Fruit fly (Drosophila melanogaster) whole organism, embryonic: ENCODE data around the gene CG13694.

ENCODE experiments used
- Ada2b ChIP-seq: fragments of 200-800 bp; sonication (Bioruptor generic); IDR thresholded peaks from 2 replicates; pipeline ENCODE4 v1.3.6; 2022; ENCODE audit warnings: missing biosample characterization, missing genetic modification characterization
- CG10959 ChIP-seq: fragments of 200-800 bp; sonication (Bioruptor generic); IDR thresholded peaks from 2 replicates; pipeline ENCODE4 v1.3.6; 2022; ENCODE audit warnings: missing biosample characterization, missing genetic modification characterization
- CG11695 ChIP-seq: fragments of 200-800 bp; sonication (Bioruptor generic); IDR thresholded peaks from 3 replicates; pipeline ENCODE4 v1.3.6; 2022; ENCODE audit warnings: missing biosample characterization, missing genetic modification characterization
- CG11723 ChIP-seq: fragments of 200-800 bp; sonication (Bioruptor generic); optimal IDR thresholded peaks from 2 replicates; lab custom pipeline; 2017; ENCODE audit warnings: missing biosample characterization, mild to moderate bottlenecking, missing genetic modification characterization
- CG13624 ChIP-seq: fragments of 200-800 bp; sonication (Bioruptor generic); optimal IDR thresholded peaks from 2 replicates; lab custom pipeline; 2016; ENCODE audit warnings: missing biosample characterization, missing genetic modification characterization
- CG16779 ChIP-seq: fragments of 200-800 bp; sonication (Bioruptor generic); IDR thresholded peaks from 2 replicates; pipeline ENCODE4 v1.3.6; 2022; ENCODE audit warnings: missing biosample characterization, missing genetic modification characterization
- CG17612 ChIP-seq: fragments of 200-800 bp; sonication (Bioruptor generic); IDR thresholded peaks from 2 replicates; pipeline ENCODE4 v1.3.6; 2022; ENCODE audit warnings: missing biosample characterization, missing genetic modification characterization
- CG18599 ChIP-seq: fragments of 200-800 bp; sonication (Bioruptor generic); optimal IDR thresholded peaks from 3 replicates; lab custom pipeline; 2017; ENCODE audit warnings: missing biosample characterization, missing genetic modification characterization, mild to moderate bottlenecking, moderate library complexity, missing genetic modification reagents
- CG2889 ChIP-seq: fragments of 200-800 bp; sonication (Bioruptor generic); IDR thresholded peaks from 3 replicates; pipeline ENCODE4 v1.3.6; 2022; ENCODE audit warnings: missing biosample characterization, missing genetic modification characterization
- CG30020 ChIP-seq: fragments of 200-800 bp; optimal IDR thresholded peaks from 2 replicates; lab custom pipeline; 2019; ENCODE audit warnings: missing biosample characterization, mild to moderate bottlenecking, missing genetic modification characterization, moderate library complexity
- CG30431 ChIP-seq: fragments of 200-800 bp; sonication (Bioruptor generic); optimal IDR thresholded peaks from 2 replicates; lab custom pipeline; 2017; ENCODE audit warnings: missing biosample characterization, missing genetic modification characterization
- CG32532 ChIP-seq: fragments of 200-800 bp; sonication (Bioruptor generic); IDR thresholded peaks from 2 replicates; pipeline ENCODE4 v1.3.6; 2022; ENCODE audit warnings: missing biosample characterization, missing genetic modification characterization
- CG3847 ChIP-seq: fragments of 200-800 bp; sonication (Bioruptor generic); IDR thresholded peaks from 2 replicates; pipeline ENCODE4 v1.3.6; 2022; ENCODE audit warnings: missing biosample characterization, missing genetic modification characterization
- CG4424 ChIP-seq: fragments of 200-800 bp; sonication (Bioruptor generic); optimal IDR thresholded peaks from 3 replicates; lab custom pipeline; 2016; ENCODE audit warnings: missing biosample characterization, missing genetic modification characterization
- CG5180 ChIP-seq: fragments of 200-800 bp; sonication (Bioruptor generic); optimal IDR thresholded peaks from 3 replicates; lab custom pipeline; 2017; ENCODE audit warnings: missing biosample characterization, missing genetic modification characterization, mild to moderate bottlenecking, moderate library complexity, missing genetic modification reagents
- CG6254 ChIP-seq: fragments of 200-800 bp; sonication (Bioruptor generic); optimal IDR thresholded peaks from 3 replicates; lab custom pipeline; 2017; ENCODE audit warnings: mild to moderate bottlenecking, missing biosample characterization, missing genetic modification reagents, missing genetic modification characterization
- CG6813 ChIP-seq: fragments of 200-800 bp; sonication (Bioruptor generic); optimal IDR thresholded peaks from 2 replicates; lab custom pipeline; 2017; ENCODE audit warnings: missing biosample characterization, missing genetic modification characterization, mild to moderate bottlenecking, moderate library complexity, missing genetic modification reagents
- CG7745 ChIP-seq: fragments of 200-800 bp; sonication (Bioruptor generic); optimal IDR thresholded peaks from 2 replicates; lab custom pipeline; 2018; ENCODE audit warnings: missing biosample characterization, mild to moderate bottlenecking, missing genetic modification characterization, moderate library complexity
- CG7928 ChIP-seq: fragments of 200-800 bp; sonication (Bioruptor generic); optimal IDR thresholded peaks from 2 replicates; lab custom pipeline; 2017; ENCODE audit warnings: missing biosample characterization, mild to moderate bottlenecking, missing genetic modification characterization
- CG8281 ChIP-seq: fragments of 200-800 bp; sonication (Bioruptor generic); optimal IDR thresholded peaks from 2 replicates; lab custom pipeline; 2018; ENCODE audit warnings: missing biosample characterization, mild to moderate bottlenecking, missing genetic modification characterization, moderate library complexity
- Dek ChIP-seq: fragments of 200-800 bp; sonication (Bioruptor generic); optimal IDR thresholded peaks from 3 replicates; lab custom pipeline; 2019; ENCODE audit warnings: missing biosample characterization, mild to moderate bottlenecking, missing genetic modification characterization, moderate library complexity
- Drgx ChIP-seq: fragments of 200-800 bp; sonication (Bioruptor generic); IDR thresholded peaks from 2 replicates; pipeline ENCODE4 v1.3.6; 2022; ENCODE audit warnings: missing biosample characterization, missing genetic modification characterization
- ERR ChIP-seq: fragments of 200-800 bp; sonication (Bioruptor generic); optimal IDR thresholded peaks from 2 replicates; lab custom pipeline; 2016; ENCODE audit warnings: missing biosample characterization, missing genetic modification characterization
- Hmx ChIP-seq: fragments of 200-800 bp; sonication (Bioruptor generic); optimal IDR thresholded peaks from 2 replicates; lab custom pipeline; 2016; ENCODE audit warnings: missing biosample characterization, missing genetic modification characterization
- MBD-R2 ChIP-seq: fragments of 200-800 bp; sonication (Bioruptor generic); IDR thresholded peaks from 2 replicates; pipeline ENCODE4 v1.3.6; 2022; ENCODE audit warnings: missing biosample characterization, missing genetic modification characterization
- Nf-YB ChIP-seq: fragments of 200-800 bp; sonication (Bioruptor generic); optimal IDR thresholded peaks from 3 replicates; lab custom pipeline; 2019; ENCODE audit warnings: missing biosample characterization, mild to moderate bottlenecking, missing genetic modification characterization, moderate library complexity
- Pdp1 ChIP-seq, 2 experiments: fragments of 200-800 bp; sonication (Bioruptor generic); optimal IDR thresholded peaks; 3 replicates each; lab custom pipeline; 2016; ENCODE audit warnings: missing biosample characterization in 2 of 2, missing genetic modification characterization in 2 of 2, mild to moderate bottlenecking in 1 of 2, moderate library complexity in 1 of 2
- Trl ChIP-seq, 3 experiments: fragments of >200 bp in 2 of 3; fragments of 200-800 bp in 1 of 3; sonication (Bioruptor generic) in 1 of 3; optimal IDR thresholded peaks; 2 replicates in 1 of 3; 3 replicates in 2 of 3; lab custom pipeline; 2016 to 2017; ENCODE audit warnings: missing biosample characterization in 1 of 3, missing genetic modification characterization in 1 of 3
- ap ChIP-seq: fragments of 200-800 bp; sonication (Bioruptor generic); IDR thresholded peaks from 2 replicates; pipeline ENCODE4 v1.3.6; 2022; ENCODE audit warnings: missing biosample characterization, missing genetic modification characterization
- cas ChIP-seq: fragments of 200-800 bp; sonication (Bioruptor generic); IDR thresholded peaks from 2 replicates; pipeline ENCODE4 v1.3.6; 2022; ENCODE audit warnings: missing biosample characterization, missing genetic modification characterization
- cg ChIP-seq: fragments of 200-800 bp; sonication (Bioruptor generic); optimal IDR thresholded peaks from 3 replicates; lab custom pipeline; 2019; ENCODE audit warnings: missing biosample characterization, mild to moderate bottlenecking, missing genetic modification characterization, moderate library complexity
- chinmo ChIP-seq: fragments of 200-800 bp; sonication (Bioruptor generic); IDR thresholded peaks from 4 replicates; pipeline ENCODE4 v1.3.6; 2022; ENCODE audit warnings: missing biosample characterization, missing genetic modification characterization; ENCODE audit not compliant: partially characterized antibody
- dmrt11E ChIP-seq: fragments of 200-800 bp; sonication (Bioruptor generic); optimal IDR thresholded peaks from 3 replicates; lab custom pipeline; 2018; ENCODE audit warnings: missing biosample characterization, mild to moderate bottlenecking, missing genetic modification characterization, moderate library complexity
- ewg ChIP-seq: fragments of 200-800 bp; sonication (Bioruptor generic); optimal IDR thresholded peaks from 3 replicates; lab custom pipeline; 2017; ENCODE audit warnings: mild to moderate bottlenecking, missing biosample characterization, missing genetic modification reagents, missing genetic modification characterization
- exex ChIP-seq: fragments of 200-800 bp; sonication (Bioruptor generic); optimal IDR thresholded peaks from 4 replicates; lab custom pipeline; 2018; ENCODE audit warnings: missing biosample characterization, mild to moderate bottlenecking, missing genetic modification characterization, moderate library complexity
- fd3F ChIP-seq: fragments of 200-800 bp; sonication (Bioruptor generic); optimal IDR thresholded peaks from 2 replicates; lab custom pipeline; 2018; ENCODE audit warnings: missing biosample characterization, mild to moderate bottlenecking, missing genetic modification characterization, moderate library complexity
- gsb-n ChIP-seq: fragments of 200-800 bp; sonication (Bioruptor generic); optimal IDR thresholded peaks from 3 replicates; lab custom pipeline; 2018; ENCODE audit warnings: missing biosample characterization, mild to moderate bottlenecking, missing genetic modification characterization
- lmd ChIP-seq: fragments of 200-800 bp; sonication (Bioruptor generic); IDR thresholded peaks from 2 replicates; pipeline ENCODE4 v1.3.6; 2022; ENCODE audit warnings: missing biosample characterization, missing genetic modification characterization
- nmo ChIP-seq: fragments of 200-800 bp; sonication (Bioruptor generic); optimal IDR thresholded peaks from 2 replicates; lab custom pipeline; 2018; ENCODE audit warnings: missing biosample characterization, mild to moderate bottlenecking, missing genetic modification characterization, moderate library complexity
- pros ChIP-seq: fragments of 200-800 bp; sonication (Bioruptor generic); optimal IDR thresholded peaks from 3 replicates; lab custom pipeline; 2019; ENCODE audit warnings: missing biosample characterization, mild to moderate bottlenecking, missing genetic modification characterization, moderate library complexity
- pzg ChIP-seq: fragments of 200-800 bp; sonication (Bioruptor generic); optimal IDR thresholded peaks from 3 replicates; lab custom pipeline; 2018; ENCODE audit warnings: missing biosample characterization, mild to moderate bottlenecking, missing genetic modification characterization, moderate library complexity
- row ChIP-seq: fragments of 200-800 bp; sonication (Bioruptor generic); IDR thresholded peaks from 3 replicates; pipeline ENCODE4 v1.3.6; 2022; ENCODE audit warnings: missing biosample characterization, missing genetic modification characterization
- schlank ChIP-seq: fragments of 200-800 bp; sonication (Bioruptor generic); optimal IDR thresholded peaks from 2 replicates; lab custom pipeline; 2018; ENCODE audit warnings: missing biosample characterization, mild to moderate bottlenecking, missing genetic modification characterization
- sisA ChIP-seq: fragments of 200-800 bp; sonication (Bioruptor generic); IDR thresholded peaks from 2 replicates; pipeline ENCODE4 v1.3.6; 2022; ENCODE audit warnings: missing biosample characterization, missing genetic modification characterization
- sob ChIP-seq: fragments of 200-800 bp; sonication (Bioruptor generic); IDR thresholded peaks from 2 replicates; pipeline ENCODE4 v1.3.6; 2022; ENCODE audit warnings: missing biosample characterization, missing genetic modification characterization
- sug ChIP-seq: fragments of 200-800 bp; optimal IDR thresholded peaks from 2 replicates; lab custom pipeline; 2019; ENCODE audit warnings: missing biosample characterization, mild to moderate bottlenecking, missing genetic modification characterization, moderate library complexity
- trh ChIP-seq: fragments of 200-800 bp; sonication (Bioruptor generic); optimal IDR thresholded peaks from 2 replicates; lab custom pipeline; 2016; ENCODE audit warnings: missing biosample characterization, missing genetic modification characterization
- vfl ChIP-seq: fragments of 200-800 bp; sonication (Bioruptor generic); optimal IDR thresholded peaks from 2 replicates; lab custom pipeline; 2016; ENCODE audit warnings: missing biosample characterization, missing genetic modification characterization
- wdn ChIP-seq: fragments of 200-800 bp; sonication (Bioruptor generic); IDR thresholded peaks from 2 replicates; pipeline ENCODE4 v1.3.6; 2022; ENCODE audit warnings: missing biosample characterization, missing genetic modification characterization

CG13694 gene

DNA sequence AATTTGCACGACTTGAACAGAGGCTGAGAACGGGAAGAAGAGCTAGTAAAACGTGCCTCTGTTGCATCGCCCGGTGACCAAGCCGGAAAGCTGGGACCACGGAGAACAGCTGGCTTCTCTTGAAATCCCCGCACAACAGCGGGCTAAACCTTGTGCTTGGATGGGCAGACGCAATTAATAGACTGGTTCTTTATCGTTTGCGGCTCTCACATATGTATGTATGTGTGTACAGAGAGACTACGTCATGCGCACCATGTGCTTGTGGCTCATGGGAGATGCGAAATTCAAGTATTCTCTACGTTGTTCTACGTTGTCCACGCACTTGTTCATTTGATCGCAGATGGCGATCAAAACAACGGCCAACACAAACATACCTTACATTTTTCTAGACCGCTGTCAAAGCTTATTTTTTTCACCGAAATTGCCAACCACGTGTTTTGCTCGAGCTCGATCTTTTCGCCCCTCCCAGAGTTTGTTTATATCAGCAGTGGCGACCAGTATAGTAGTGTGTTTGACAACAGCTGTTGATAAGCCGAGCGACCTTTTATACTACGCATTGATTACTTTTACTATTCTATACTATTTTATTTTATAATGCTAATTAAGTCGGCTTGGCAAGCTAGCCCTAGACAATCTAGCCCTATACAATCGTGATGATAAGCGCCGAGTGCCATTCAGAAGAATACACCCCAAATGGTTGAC, 7.0 kb downstream of the CG13694 start (continued):
- no peak for TF ChIP-seq dmrt11E (tag; lab: Kevin White, UChicago)
- TF ChIP-seq CG30020, result no peak
- TF ChIP-seq sug, result peak; percentile 88
- peak; percentile 15 for TF ChIP-seq Dek (tag; lab: Kevin White, UChicago)
- no peak for TF ChIP-seq CG6254 (GFP tag; lab: Kevin White, UChicago)
- no peak for TF ChIP-seq CG7928 (GFP tag; lab: Kevin White, UChicago)
- TF ChIP-seq CG10959, result no peak
- 0 out of 3 replicates have a peak, but pooled peaks have one; percentile 21 for TF ChIP-seq row (GFP tag; lab: Robert Waterston, UW)
- peak; percentile 84 for TF ChIP-seq exex
- TF ChIP-seq cg, result peak; percentile 67
- no peak for TF ChIP-seq ERR
- TF ChIP-seq CG2889 (GFP tag; lab: Robert Waterston, UW), result no peak
- TF ChIP-seq CG11723 (GFP tag; lab: Kevin White, UChicago), result no peak
- TF ChIP-seq CG7745 (tag; lab: Kevin White, UChicago), result no peak
- TF ChIP-seq Pdp1 (GFP tag; optimal IDR thresholded peaks at IDR 0.05; lab: Kevin White, UChicago), result no peak
- no peak for TF ChIP-seq CG16779 (GFP tag; lab: Robert Waterston, UW)
- TF ChIP-seq CG30431 (GFP tag; lab: Kevin White, UChicago), result no peak
- TF ChIP-seq Nf-YB, result no peak
- no peak for TF ChIP-seq CG5180
- TF ChIP-seq MBD-R2, result peak; percentile 13; the same call in 1 of the 2 replicates
- no peak for TF ChIP-seq CG8281
- no peak for TF ChIP-seq sisA (GFP tag; lab: Robert Waterston, UW)
- TF ChIP-seq CG11695, result no peak
- TF ChIP-seq Trl (optimal IDR thresholded peaks at IDR 0.05; lab: Kevin White, UChicago), result peak; percentile 9 to 56
- no peak for TF ChIP-seq Trl (GFP tag; optimal IDR thresholded peaks at IDR 0.05; lab: Kevin White, UChicago)
- peak; percentile 57 for TF ChIP-seq ewg (GFP tag; lab: Kevin White, UChicago)
- no peak for TF ChIP-seq Hmx
- TF ChIP-seq CG17612 (GFP tag; lab: Robert Waterston, UW), result no peak
- no peak for TF ChIP-seq CG32532
- TF ChIP-seq wdn (GFP tag; lab: Robert Waterston, UW), result no peak
- TF ChIP-seq fd3F (GFP tag; lab: Kevin White, UChicago), result no peak
- no peak for TF ChIP-seq Ada2b (GFP tag; lab: Robert Waterston, UW)
- TF ChIP-seq schlank (tag; lab: Kevin White, UChicago), result no peak
- TF ChIP-seq CG3847 (GFP tag; lab: Robert Waterston, UW), result no peak
- no peak for TF ChIP-seq trh
- 0 out of 2 replicates have a peak, but pooled peaks have one; percentile 10 for TF ChIP-seq Drgx (GFP tag; lab: Robert Waterston, UW)
- TF ChIP-seq vfl (GFP tag; lab: Kevin White, UChicago), result no peak
- TF ChIP-seq cas, result no peak
- no peak for TF ChIP-seq gsb-n (tag; lab: Kevin White, UChicago)
- peak; percentile 86; the same call in 3 of the 4 replicates for TF ChIP-seq chinmo (GFP tag; lab: Robert Waterston, UW)
- TF ChIP-seq pzg (GFP tag; lab: Kevin White, UChicago), result no peak
- peak; percentile 15 for TF ChIP-seq CG18599
- TF ChIP-seq lmd, result no peak
- TF ChIP-seq CG6813 (GFP tag; lab: Kevin White, UChicago), result no peak
- peak; percentile 34 for TF ChIP-seq CG13624 (GFP tag; lab: Kevin White, UChicago)
- no peak for TF ChIP-seq nmo (GFP tag; lab: Kevin White, UChicago)
- TF ChIP-seq ap (GFP tag; lab: Robert Waterston, UW), result no peak
- TF ChIP-seq CG4424 (GFP tag; lab: Kevin White, UChicago), result no peak
- 0 out of 2 replicates have a peak, but pooled peaks have one; percentile 5 for TF ChIP-seq sob
- TF ChIP-seq pros, result peak; percentile 21
